Fruit fly (Drosophila melanogaster) whole organism, embryonic: ENCODE results near the gene CG44139.

ENCODE experiments used
- B-H2 ChIP-seq: fragments of 200-800 bp; sonication (Bioruptor generic); optimal IDR thresholded peaks from 2 replicates; lab custom pipeline; 2018; ENCODE audit warnings: missing biosample characterization, mild to moderate bottlenecking, missing genetic modification characterization
- CG10431 ChIP-seq: fragments of 200-800 bp; sonication (Bioruptor generic); optimal IDR thresholded peaks from 3 replicates; lab custom pipeline; 2018; ENCODE audit warnings: missing biosample characterization, mild to moderate bottlenecking, missing genetic modification characterization
- CG11398 ChIP-seq: fragments of 200-800 bp; sonication (Bioruptor generic); optimal IDR thresholded peaks from 2 replicates; lab custom pipeline; 2016; ENCODE audit warnings: missing biosample characterization, missing genetic modification characterization
- CG11456 ChIP-seq: fragments of 200-800 bp; sonication (Bioruptor generic); IDR thresholded peaks from 3 replicates; pipeline ENCODE4 v1.3.6; 2022; ENCODE audit warnings: missing biosample characterization, missing genetic modification characterization
- CG11504 ChIP-seq: fragments of 200-800 bp; sonication (Bioruptor generic); optimal IDR thresholded peaks from 3 replicates; lab custom pipeline; 2019; ENCODE audit warnings: missing biosample characterization, mild to moderate bottlenecking, missing genetic modification characterization, moderate library complexity
- CG13287 ChIP-seq: fragments of 200-800 bp; sonication (Bioruptor generic); IDR thresholded peaks from 2 replicates; pipeline ENCODE4 v1.3.6; 2022; ENCODE audit warnings: missing biosample characterization, missing genetic modification characterization; ENCODE audit not compliant: partially characterized antibody
- CG16815 ChIP-seq: fragments of 200-800 bp; sonication (Bioruptor generic); optimal IDR thresholded peaks from 3 replicates; lab custom pipeline; 2017; ENCODE audit warnings: missing biosample characterization, mild to moderate bottlenecking, missing genetic modification characterization
- CG17328 ChIP-seq: fragments of 200-800 bp; sonication (Bioruptor generic); IDR thresholded peaks from 2 replicates; pipeline ENCODE4 v1.3.6; 2022; ENCODE audit warnings: missing biosample characterization, missing genetic modification characterization
- CG17361 ChIP-seq: fragments of 200-800 bp; sonication (Bioruptor generic); IDR thresholded peaks from 3 replicates; pipeline ENCODE4 v1.3.6; 2022; ENCODE audit warnings: missing biosample characterization, missing genetic modification characterization
- CG18599 ChIP-seq: fragments of 200-800 bp; sonication (Bioruptor generic); optimal IDR thresholded peaks from 3 replicates; lab custom pipeline; 2017; ENCODE audit warnings: missing biosample characterization, missing genetic modification characterization, mild to moderate bottlenecking, moderate library complexity, missing genetic modification reagents
- CG2678 ChIP-seq: fragments of 200-800 bp; sonication (Bioruptor generic); optimal IDR thresholded peaks from 3 replicates; lab custom pipeline; 2019; ENCODE audit warnings: missing biosample characterization, mild to moderate bottlenecking, missing genetic modification characterization, moderate library complexity
- CG31224 ChIP-seq: fragments of 200-800 bp; sonication (Bioruptor generic); IDR thresholded peaks from 2 replicates; pipeline ENCODE4 v1.3.6; 2022; ENCODE audit warnings: missing biosample characterization, missing genetic modification characterization
- CG32772 ChIP-seq: fragments of 200-800 bp; sonication (Bioruptor generic); IDR thresholded peaks from 2 replicates; pipeline ENCODE4 v1.3.6; 2022; ENCODE audit warnings: missing biosample characterization, missing genetic modification characterization
- CG6689 ChIP-seq: fragments of 200-800 bp; sonication (Bioruptor generic); IDR thresholded peaks from 2 replicates; pipeline ENCODE4 v1.3.6; 2022; ENCODE audit warnings: missing biosample characterization, missing genetic modification characterization
- CG7357 ChIP-seq: fragments of 200-800 bp; sonication (Bioruptor generic); IDR thresholded peaks from 3 replicates; pipeline ENCODE4 v1.3.6; 2022; ENCODE audit warnings: missing biosample characterization, missing genetic modification characterization
- CG7556 ChIP-seq: fragments of 200-800 bp; sonication (Bioruptor generic); optimal IDR thresholded peaks from 2 replicates; lab custom pipeline; 2017; ENCODE audit warnings: missing biosample characterization, mild to moderate bottlenecking, missing genetic modification characterization
- CG8290 ChIP-seq, 3 experiments: fragments of 200-800 bp; sonication (Bioruptor generic); optimal IDR thresholded peaks; 2 replicates each; lab custom pipeline; 2016 to 2019; ENCODE audit warnings: missing biosample characterization in 3 of 3, missing genetic modification characterization in 3 of 3, mild to moderate bottlenecking in 2 of 3, moderate library complexity in 1 of 3
- CG9215 ChIP-seq: fragments of 200-800 bp; sonication (Bioruptor generic); IDR thresholded peaks from 2 replicates; pipeline ENCODE4 v1.3.6; 2022; ENCODE audit warnings: missing biosample characterization, missing genetic modification characterization
- CG9437 ChIP-seq: fragments of 200-800 bp; sonication (Bioruptor generic); optimal IDR thresholded peaks from 2 replicates; lab custom pipeline; 2018; ENCODE audit warnings: missing biosample characterization, mild to moderate bottlenecking, missing genetic modification characterization
- Drgx ChIP-seq: fragments of 200-800 bp; sonication (Bioruptor generic); IDR thresholded peaks from 2 replicates; pipeline ENCODE4 v1.3.6; 2022; ENCODE audit warnings: missing biosample characterization, missing genetic modification characterization
- Hr39 ChIP-seq: fragments of >200 bp; optimal IDR thresholded peaks from 2 replicates; lab custom pipeline; 2017
- Hr51 ChIP-seq, 2 experiments: fragments of 200-800 bp; sonication (Bioruptor generic); optimal IDR thresholded peaks; 2 replicates in 1 of 2; 3 replicates in 1 of 2; lab custom pipeline; 2016 to 2018; ENCODE audit warnings: missing biosample characterization in 2 of 2, missing genetic modification characterization in 2 of 2, mild to moderate bottlenecking in 1 of 2, moderate library complexity in 1 of 2
- Nf-YA ChIP-seq: fragments of 200-800 bp; sonication (Bioruptor generic); IDR thresholded peaks from 2 replicates; pipeline ENCODE4 v1.3.6; 2022; ENCODE audit warnings: missing biosample characterization, missing genetic modification characterization
- Nf-YC ChIP-seq: fragments of 200-800 bp; optimal IDR thresholded peaks from 3 replicates; lab custom pipeline; 2019; ENCODE audit warnings: missing biosample characterization, mild to moderate bottlenecking, missing genetic modification characterization, moderate library complexity
- Rfx ChIP-seq: fragments of 200-800 bp; sonication (Bioruptor generic); IDR thresholded peaks from 2 replicates; pipeline ENCODE4 v1.3.6; 2022; ENCODE audit warnings: missing biosample characterization, missing genetic modification characterization
- Six4 ChIP-seq: fragments of 200-800 bp; sonication (Bioruptor generic); optimal IDR thresholded peaks from 2 replicates; lab custom pipeline; 2016; ENCODE audit warnings: missing biosample characterization, missing genetic modification characterization
- Sox102F ChIP-seq: fragments of 200-800 bp; sonication (Bioruptor generic); optimal IDR thresholded peaks from 2 replicates; lab custom pipeline; 2018; ENCODE audit warnings: missing biosample characterization, mild to moderate bottlenecking, missing genetic modification characterization, moderate library complexity
- Stat92E ChIP-seq, 3 experiments: fragments of >200 bp in 2 of 3; fragments of 200-800 bp in 1 of 3; sonication (Bioruptor generic) in 1 of 3; optimal IDR thresholded peaks; 2 replicates each; lab custom pipeline; 2017 to 2019; ENCODE audit warnings: missing biosample characterization in 3 of 3, missing genetic modification characterization in 3 of 3, mild to moderate bottlenecking in 1 of 3, moderate library complexity in 1 of 3
- dan ChIP-seq: fragments of 200-800 bp; sonication (Bioruptor generic); IDR thresholded peaks from 2 replicates; pipeline ENCODE4 v1.3.6; 2022; ENCODE audit warnings: missing biosample characterization, missing genetic modification characterization
- disco-r ChIP-seq: fragments of 200-800 bp; sonication (Bioruptor generic); optimal IDR thresholded peaks from 2 replicates; lab custom pipeline; 2016; ENCODE audit warnings: missing biosample characterization, missing genetic modification characterization
- dmrt99B ChIP-seq: fragments of 200-800 bp; sonication (Bioruptor generic); optimal IDR thresholded peaks from 2 replicates; lab custom pipeline; 2018; ENCODE audit warnings: missing biosample characterization, mild to moderate bottlenecking, missing genetic modification characterization, moderate library complexity
- dysf ChIP-seq: fragments of 200-800 bp; sonication (Bioruptor generic); IDR thresholded peaks from 3 replicates; pipeline ENCODE4 v1.3.6; 2022; ENCODE audit warnings: missing biosample characterization, missing genetic modification characterization
- esg ChIP-seq: fragments of 200-800 bp; sonication (Bioruptor generic); conservative IDR thresholded peaks from 2 replicates; pipeline ENCODE4 v1.3.6; 2022; ENCODE audit warnings: missing biosample characterization, missing genetic modification characterization
- gce ChIP-seq: fragments of 200-800 bp; sonication (Bioruptor generic); IDR thresholded peaks from 3 replicates; pipeline ENCODE4 v1.3.6; 2022; ENCODE audit warnings: missing biosample characterization, missing genetic modification characterization
- gcm ChIP-seq: fragments of 200-800 bp; sonication (Bioruptor generic); optimal IDR thresholded peaks from 2 replicates; lab custom pipeline; 2019; ENCODE audit warnings: missing biosample characterization, mild to moderate bottlenecking, missing genetic modification characterization, moderate library complexity
- kni ChIP-seq: fragments of 200-800 bp; sonication (Bioruptor generic); optimal IDR thresholded peaks from 3 replicates; lab custom pipeline; 2017; ENCODE audit warnings: mild to moderate bottlenecking, missing biosample characterization, missing genetic modification reagents, missing genetic modification characterization
- lab ChIP-seq: fragments of 200-800 bp; sonication (Bioruptor generic); optimal IDR thresholded peaks from 3 replicates; lab custom pipeline; 2017; ENCODE audit warnings: missing biosample characterization, missing genetic modification characterization, mild to moderate bottlenecking, moderate library complexity, missing genetic modification reagents
- lov ChIP-seq, 2 experiments: fragments of 200-800 bp in 1 of 2; fragments of >200 bp in 1 of 2; sonication (Bioruptor generic) in 1 of 2; IDR thresholded peaks in 1 of 2; optimal IDR thresholded peaks in 1 of 2; 2 replicates in 1 of 2; 3 replicates in 1 of 2; pipeline versions ENCODE4 v1.3.6 to Lab custom; 2017 to 2022; ENCODE audit warnings: missing biosample characterization in 1 of 2, missing genetic modification characterization in 1 of 2
- org-1 ChIP-seq: fragments of 200-800 bp; sonication (Bioruptor generic); optimal IDR thresholded peaks from 2 replicates; lab custom pipeline; 2017; ENCODE audit warnings: missing biosample characterization, missing genetic modification characterization
- pan ChIP-seq, 4 experiments: fragments of >200 bp in 3 of 4; fragments of 200-800 bp in 1 of 4; sonication (Bioruptor generic) in 1 of 4; optimal IDR thresholded peaks in 3 of 4; IDR thresholded peaks in 1 of 4; 2 replicates each; pipeline versions ENCODE4 v1.3.6 to Lab custom; 2017 to 2022; ENCODE audit warnings: missing biosample characterization in 2 of 4, missing genetic modification characterization in 2 of 4, mixed read lengths in 1 of 4
- peb ChIP-seq: fragments of 200-800 bp; sonication (Bioruptor generic); IDR thresholded peaks from 2 replicates; pipeline ENCODE4 v1.3.6; 2022; ENCODE audit warnings: missing biosample characterization, missing genetic modification characterization
- row ChIP-seq: fragments of 200-800 bp; sonication (Bioruptor generic); IDR thresholded peaks from 3 replicates; pipeline ENCODE4 v1.3.6; 2022; ENCODE audit warnings: missing biosample characterization, missing genetic modification characterization
- sc ChIP-seq, 3 experiments: fragments of >200 bp in 2 of 3; fragments of 200-800 bp in 1 of 3; sonication (Bioruptor generic) in 1 of 3; optimal IDR thresholded peaks; 2 replicates in 2 of 3; 3 replicates in 1 of 3; lab custom pipeline; 2017; ENCODE audit warnings: mild to moderate bottlenecking in 1 of 3, missing biosample characterization in 1 of 3, missing genetic modification characterization in 1 of 3, missing genetic modification reagents in 1 of 3
- sisA ChIP-seq: fragments of 200-800 bp; sonication (Bioruptor generic); IDR thresholded peaks from 2 replicates; pipeline ENCODE4 v1.3.6; 2022; ENCODE audit warnings: missing biosample characterization, missing genetic modification characterization
- stwl ChIP-seq: fragments of 200-800 bp; sonication (Bioruptor generic); optimal IDR thresholded peaks from 3 replicates; lab custom pipeline; 2018; ENCODE audit warnings: missing biosample characterization, mild to moderate bottlenecking, missing genetic modification characterization, moderate library complexity
- ttk ChIP-seq: fragments of 200-800 bp; sonication (Bioruptor generic); IDR thresholded peaks from 2 replicates; pipeline ENCODE4 v2.1.2; 2022; ENCODE audit warnings: missing biosample characterization, missing genetic modification characterization

Gene CG44139

dm6 chr2L:2402194-2402593 lies 22.4 kb upstream of the CG44139 start (continued):
- peak; percentile 26 for TF ChIP-seq CG7556 (GFP tag; lab: Kevin White, UChicago)
- TF ChIP-seq CG32772 (GFP tag; lab: Robert Waterston, UW) = 0 out of 2 replicates have a peak, but pooled peaks have one; percentile 28
- TF ChIP-seq peb = no peak
- TF ChIP-seq dysf = peak; percentile 22; the same call in 1 of the 3 replicates
- TF ChIP-seq Nf-YA (GFP tag; lab: Robert Waterston, UW) = peak; percentile 48; the same call in 1 of the 2 replicates
- TF ChIP-seq stwl (tag; lab: Kevin White, UChicago) = no peak
- TF ChIP-seq CG2678 (tag; lab: Kevin White, UChicago) = no peak
- peak; percentile 54 for TF ChIP-seq CG11504 (tag; lab: Kevin White, UChicago)
- no peak for TF ChIP-seq Six4 (GFP tag; lab: Kevin White, UChicago)
- 0 out of 2 replicates have a peak, but pooled peaks have one; percentile 26 for TF ChIP-seq sisA (GFP tag; lab: Robert Waterston, UW)
- TF ChIP-seq CG9215 = no peak
- TF ChIP-seq CG17361 (GFP tag; lab: Robert Waterston, UW) = no peak
- TF ChIP-seq dmrt99B (tag; lab: Kevin White, UChicago) = peak; percentile 36
- TF ChIP-seq dan = no peak
- TF ChIP-seq CG8290 (GFP tag; optimal IDR thresholded peaks at IDR 0.05; lab: Kevin White, UChicago) = no peak
- no peak for TF ChIP-seq CG8290 (tag; optimal IDR thresholded peaks at IDR 0.05; lab: Kevin White, UChicago)
- TF ChIP-seq lab = peak; percentile 36
- no peak for TF ChIP-seq Nf-YC
- peak; percentile 43; the same call in 1 of the 2 replicates for TF ChIP-seq esg (GFP tag; lab: Robert Waterston, UW)
- TF ChIP-seq CG13287 (GFP tag; lab: Robert Waterston, UW) = no peak
- TF ChIP-seq Rfx = peak; percentile 35; the same call in 1 of the 2 replicates
- no peak for TF ChIP-seq CG16815 (GFP tag; lab: Kevin White, UChicago)
- TF ChIP-seq pan (optimal IDR thresholded peaks at IDR 0.05; lab: Kevin White, UChicago) = no peak
- TF ChIP-seq pan (GFP tag; optimal IDR thresholded peaks at IDR 0.05 in 1 of 2, IDR thresholded peaks at IDR 0.05 in 1 of 2) = peak in 1 of 2 experiments; percentile 42
- no peak for TF ChIP-seq B-H2 (GFP tag; lab: Kevin White, UChicago)
- TF ChIP-seq sc (optimal IDR thresholded peaks at IDR 0.05; lab: Kevin White, UChicago) = no peak
- no peak for TF ChIP-seq sc (GFP tag; optimal IDR thresholded peaks at IDR 0.05; lab: Kevin White, UChicago)
- TF ChIP-seq ttk (GFP tag; lab: Robert Waterston, UW) = peak; percentile 35; the same call in 1 of the 2 replicates
- no peak for TF ChIP-seq CG31224 (GFP tag; lab: Robert Waterston, UW)
- TF ChIP-seq lov (optimal IDR thresholded peaks at IDR 0.05; lab: Kevin White, UChicago) = no peak
- TF ChIP-seq lov (GFP tag; IDR thresholded peaks at IDR 0.05; lab: Robert Waterston, UW) = peak; percentile 57; the same call in 1 of the 3 replicates
- TF ChIP-seq Hr51 (GFP tag; optimal IDR thresholded peaks at IDR 0.05; lab: Kevin White, UChicago) = peak in 1 of 2 experiments; percentile 17
- no peak for TF ChIP-seq gcm (GFP tag; lab: Kevin White, UChicago)
- TF ChIP-seq CG18599 (GFP tag; lab: Kevin White, UChicago) = peak; percentile 60
- TF ChIP-seq CG17328 (GFP tag; lab: Robert Waterston, UW) = peak; percentile 46; the same call in 1 of the 2 replicates

dm6 chr2L:2404631-2405030 lies 20.0 kb upstream of the CG44139 start:
- peak; percentile 66 for TF ChIP-seq Hr39 (lab: Kevin White, UChicago)
- no peak for TF ChIP-seq CG11456 (GFP tag; lab: Robert Waterston, UW)

dm6 chr2L:2413093-2413492 lies 11.5 kb upstream of the CG44139 start:
- TF ChIP-seq CG9437 (GFP tag; lab: Kevin White, UChicago) (no peak), disco-r (GFP tag; lab: Kevin White, UChicago) (no peak), Stat92E (GFP tag; optimal IDR thresholded peaks at IDR 0.05; lab: Kevin White, UChicago) (no peak), row (GFP tag; lab: Robert Waterston, UW) (peak; percentile 33; the same call in 1 of the 3 replicates), kni (GFP tag; lab: Kevin White, UChicago) (peak; percentile 14), Sox102F (GFP tag; lab: Kevin White, UChicago) (peak; percentile 11), CG10431 (GFP tag; lab: Kevin White, UChicago) (no peak), org-1 (GFP tag; lab: Kevin White, UChicago) (no peak), CG7357 (GFP tag; lab: Robert Waterston, UW) (0 out of 3 replicates have a peak, but pooled peaks have one; percentile 11), sisA (GFP tag; lab: Robert Waterston, UW) (0 out of 2 replicates have a peak, but pooled peaks have one; percentile 26), CG11398 (GFP tag; lab: Kevin White, UChicago) (no peak), Drgx (GFP tag; lab: Robert Waterston, UW) (peak; percentile 76), pan (optimal IDR thresholded peaks at IDR 0.05; lab: Kevin White, UChicago) (no peak), pan (GFP tag; optimal IDR thresholded peaks at IDR 0.05 in 1 of 2, IDR thresholded peaks at IDR 0.05 in 1 of 2) (peak in 1 of 2 experiments; percentile 36), CG6689 (GFP tag; lab: Robert Waterston, UW) (peak; percentile 27; the same call in 1 of the 2 replicates), gce (GFP tag; lab: Robert Waterston, UW) (no peak)
